ENCODE assay signal across 5 fruit fly cellular contexts in genomic region chr3L:22847679-22848118, dm6.
TF ChIP-seq lines count a peak whose summit lies in the region.

No protein-coding gene starts in this region.

- TF ChIP-seq CTCF in whole organism, embryonic (GFP tag; optimal IDR thresholded peaks at IDR 0.05; lab: Kevin White, UChicago): no peak

TF ChIP-seq in whole organism, adult, 20 proteins besides CTCF, POLR2A, EP300 and RAD21:
- TF ChIP-seq Mnt (GFP tag; optimal IDR thresholded peaks at IDR 0.05; lab: Kevin White, UChicago): no peak
- peak; percentile 33 for TF ChIP-seq bab1 (GFP tag; optimal IDR thresholded peaks at IDR 0.05; lab: Kevin White, UChicago)
- TF ChIP-seq CG14711 (tag; optimal IDR thresholded peaks at IDR 0.05; lab: Kevin White, UChicago): peak; percentile 11

TF ChIP-seq in whole organism, embryonic, 481 proteins besides CTCF, POLR2A, EP300 and RAD21 (continues in another document):
- TF ChIP-seq CG18599 (GFP tag; optimal IDR thresholded peaks at IDR 0.05; lab: Kevin White, UChicago) (no peak), pita (GFP tag; optimal IDR thresholded peaks at IDR 0.05; lab: Kevin White, UChicago) (no peak), lbe (GFP tag; optimal IDR thresholded peaks at IDR 0.05; lab: Kevin White, UChicago) (no peak), CG11696 (GFP tag; IDR thresholded peaks at IDR 0.05; lab: Robert Waterston, UW) (no peak), tin (GFP tag; optimal IDR thresholded peaks at IDR 0.05; lab: Kevin White, UChicago) (no peak), ash1 (GFP tag; optimal IDR thresholded peaks at IDR 0.05; lab: Kevin White, UChicago) (no peak), Sox102F (GFP tag; optimal IDR thresholded peaks at IDR 0.05; lab: Kevin White, UChicago) (no peak), insv (GFP tag; optimal IDR thresholded peaks at IDR 0.05; lab: Kevin White, UChicago) (no peak), ap (GFP tag; IDR thresholded peaks at IDR 0.05; lab: Robert Waterston, UW) (no peak), h (optimal IDR thresholded peaks at IDR 0.05; lab: Kevin White, UChicago) (no peak), sqz (GFP tag; optimal IDR thresholded peaks at IDR 0.05; lab: Kevin White, UChicago) (no peak), dmrt99B (tag; optimal IDR thresholded peaks at IDR 0.05; lab: Kevin White, UChicago) (no peak), kah (GFP tag; optimal IDR thresholded peaks at IDR 0.05; lab: Kevin White, UChicago) (no peak), CG4617 (GFP tag; optimal IDR thresholded peaks at IDR 0.05; lab: Kevin White, UChicago; ENCODE audit: borderline replicate concordance) (no peak), ftz-f1 (GFP tag; optimal IDR thresholded peaks at IDR 0.05; lab: Kevin White, UChicago) (peak; percentile 50), fu2 (GFP tag; optimal IDR thresholded peaks at IDR 0.05; lab: Kevin White, UChicago) (no peak), Opbp (GFP tag; IDR thresholded peaks at IDR 0.05; lab: Robert Waterston, UW; ENCODE audit: partially characterized antibody) (peak; percentile 97), CG3281 (GFP tag; optimal IDR thresholded peaks at IDR 0.05; lab: Kevin White, UChicago) (no peak), HLHmδ (GFP tag; optimal IDR thresholded peaks at IDR 0.05; lab: Kevin White, UChicago) (no peak), PHDP (tag; optimal IDR thresholded peaks at IDR 0.05; lab: Kevin White, UChicago) (no peak), CG18476 (GFP tag; optimal IDR thresholded peaks at IDR 0.05; lab: Kevin White, UChicago) (no peak), Bgb (GFP tag; IDR thresholded peaks at IDR 0.05; lab: Robert Waterston, UW; ENCODE audit: partially characterized antibody) (peak; percentile 93), sd (tag; optimal IDR thresholded peaks at IDR 0.05; lab: Kevin White, UChicago) (no peak)

TF ChIP-seq in whole organism, prepupa, 60 proteins besides CTCF, POLR2A, EP300 and RAD21 (continues in another document):
- TF ChIP-seq lz (GFP tag; optimal IDR thresholded peaks at IDR 0.05; lab: Kevin White, UChicago): no peak
- TF ChIP-seq svp (GFP tag; lab: Kevin White, UChicago): peak; percentile 67
- TF ChIP-seq Eip78C (GFP tag; lab: Kevin White, UChicago): peak; percentile 82
- TF ChIP-seq vri (GFP tag; optimal IDR thresholded peaks at IDR 0.05; lab: Kevin White, UChicago): peak; percentile 10
- TF ChIP-seq salr (GFP tag; optimal IDR thresholded peaks at IDR 0.05; lab: Kevin White, UChicago): no peak
- no peak for TF ChIP-seq acj6 (GFP tag; optimal IDR thresholded peaks at IDR 0.05; lab: Kevin White, UChicago)
- no peak for TF ChIP-seq cyc (GFP tag; optimal IDR thresholded peaks at IDR 0.05; lab: Kevin White, UChicago)
- TF ChIP-seq Sox14 (GFP tag; optimal IDR thresholded peaks at IDR 0.05; lab: Kevin White, UChicago): peak; percentile 9
- no peak for TF ChIP-seq CG34406 (GFP tag; optimal IDR thresholded peaks at IDR 0.05; lab: Kevin White, UChicago)
- peak; percentile 9 for TF ChIP-seq topi (GFP tag; optimal IDR thresholded peaks at IDR 0.05; lab: Kevin White, UChicago)
- TF ChIP-seq CG3032 (tag; optimal IDR thresholded peaks at IDR 0.05; lab: Kevin White, UChicago): no peak
- peak; percentile 25 for TF ChIP-seq net (GFP tag; optimal IDR thresholded peaks at IDR 0.05; lab: Kevin White, UChicago)
- TF ChIP-seq CG11902 (GFP tag; optimal IDR thresholded peaks at IDR 0.05; lab: Kevin White, UChicago): no peak
- no peak for TF ChIP-seq dac (GFP tag; optimal IDR thresholded peaks at IDR 0.05; lab: Kevin White, UChicago)
- TF ChIP-seq spab (GFP tag; optimal IDR thresholded peaks at IDR 0.05; lab: Kevin White, UChicago): no peak
- peak; percentile 32 for TF ChIP-seq CG6276 (GFP tag; optimal IDR thresholded peaks at IDR 0.05; lab: Kevin White, UChicago)
- no peak for TF ChIP-seq Hr38 (GFP tag; optimal IDR thresholded peaks at IDR 0.05; lab: Kevin White, UChicago)
- no peak for TF ChIP-seq Sox15 (GFP tag; optimal IDR thresholded peaks at IDR 0.05; lab: Kevin White, UChicago)
- TF ChIP-seq CG3919 (GFP tag; optimal IDR thresholded peaks at IDR 0.05; lab: Kevin White, UChicago): peak; percentile 1
- TF ChIP-seq Met (GFP tag; optimal IDR thresholded peaks at IDR 0.05; lab: Kevin White, UChicago): peak; percentile 20
- no peak for TF ChIP-seq Hr39 (GFP tag; optimal IDR thresholded peaks at IDR 0.05; lab: Kevin White, UChicago)
- no peak for TF ChIP-seq pdm3 (GFP tag; optimal IDR thresholded peaks at IDR 0.05; lab: Kevin White, UChicago)
- TF ChIP-seq CG8119 (GFP tag; IDR thresholded peaks at IDR 0.05; lab: Robert Waterston, UW): 0 out of 3 replicates have a peak, but pooled peaks have one; percentile 19
- TF ChIP-seq Ets21C (GFP tag; optimal IDR thresholded peaks at IDR 0.05; lab: Kevin White, UChicago): no peak

TF ChIP-seq in whole organism, pupa, 21 proteins besides CTCF, POLR2A, EP300 and RAD21:
- TF ChIP-seq CG15710 (tag; optimal IDR thresholded peaks at IDR 0.05; lab: Kevin White, UChicago) (no peak), CG10348 (GFP tag; IDR thresholded peaks at IDR 0.05; lab: Robert Waterston, UW) (no peak), Snoo (tag; optimal IDR thresholded peaks at IDR 0.05; lab: Kevin White, UChicago) (peak; percentile 3), CG9948 (tag; optimal IDR thresholded peaks at IDR 0.05; lab: Kevin White, UChicago) (no peak), gl (tag; optimal IDR thresholded peaks at IDR 0.05; lab: Kevin White, UChicago) (peak; percentile 64), CG17806 (tag; optimal IDR thresholded peaks at IDR 0.05; lab: Kevin White, UChicago) (no peak), Pif1A (GFP tag; optimal IDR thresholded peaks at IDR 0.05; lab: Kevin White, UChicago) (no peak), CG8159 (tag; optimal IDR thresholded peaks at IDR 0.05; lab: Kevin White, UChicago) (peak; percentile 11), rn (GFP tag; IDR thresholded peaks at IDR 0.05; lab: Robert Waterston, UW) (no peak), CG8301 (tag; optimal IDR thresholded peaks at IDR 0.05; lab: Kevin White, UChicago) (no peak), Pif1B (GFP tag; optimal IDR thresholded peaks at IDR 0.05; lab: Kevin White, UChicago) (no peak), EcR (GFP tag; optimal IDR thresholded peaks at IDR 0.05; lab: Kevin White, UChicago) (peak; percentile 16), fd96Ca (GFP tag; IDR thresholded peaks at IDR 0.05; lab: Robert Waterston, UW) (0 out of 3 replicates have a peak, but pooled peaks have one; percentile 27), D1 (tag; optimal IDR thresholded peaks at IDR 0.05; lab: Kevin White, UChicago) (no peak), CG13204 (GFP tag; optimal IDR thresholded peaks at IDR 0.05; lab: Kevin White, UChicago) (peak; percentile 24), Ets98B (GFP tag; IDR thresholded peaks at IDR 0.05; lab: Robert Waterston, UW) (peak; percentile 26; the same call in 1 of the 2 replicates), CG4496 (GFP tag; IDR thresholded peaks at IDR 0.05; lab: Robert Waterston, UW) (0 out of 3 replicates have a peak, but pooled peaks have one; percentile 41), CG12605 (GFP tag; IDR thresholded peaks at IDR 0.05; lab: Robert Waterston, UW) (peak; percentile 33; the same call in 1 of the 2 replicates), CG14655 (GFP tag; optimal IDR thresholded peaks at IDR 0.05; lab: Kevin White, UChicago) (no peak), CG32121 (GFP tag; IDR thresholded peaks at IDR 0.05; lab: Robert Waterston, UW) (no peak), CG34367 (tag; optimal IDR thresholded peaks at IDR 0.05; lab: Kevin White, UChicago) (no peak)
TF ChIP-seq in whole organism, pupa: peak in this region for 9.

TF ChIP-seq in whole organism, wandering third instar larva, 38 proteins besides CTCF, POLR2A, EP300 and RAD21 (continues in another document):
- TF ChIP-seq HLH106 (tag; optimal IDR thresholded peaks at IDR 0.05; lab: Kevin White, UChicago) (no peak), N (GFP tag; optimal IDR thresholded peaks at IDR 0.05; lab: Kevin White, UChicago) (no peak), CrebA (GFP tag; optimal IDR thresholded peaks at IDR 0.05; lab: Kevin White, UChicago; ENCODE audit: borderline replicate concordance) (peak; percentile 78), woc (GFP tag; optimal IDR thresholded peaks at IDR 0.05; lab: Kevin White, UChicago) (no peak), Mio (GFP tag; optimal IDR thresholded peaks at IDR 0.05; lab: Kevin White, UChicago) (no peak), fru (GFP tag; optimal IDR thresholded peaks at IDR 0.05; lab: Kevin White, UChicago) (no peak), Sp1 (GFP tag; optimal IDR thresholded peaks at IDR 0.05; lab: Kevin White, UChicago) (no peak), dl (GFP tag; optimal IDR thresholded peaks at IDR 0.05; lab: Kevin White, UChicago; ENCODE audit: insufficient read depth in 1 of 2, partially characterized antibody in 2 of 2) (no peak), lola (GFP tag; optimal IDR thresholded peaks at IDR 0.05; lab: Kevin White, UChicago) (no peak), sage (GFP tag; optimal IDR thresholded peaks at IDR 0.05; lab: Kevin White, UChicago) (no peak), dmrt93B (GFP tag; optimal IDR thresholded peaks at IDR 0.05; lab: Kevin White, UChicago) (no peak), br (GFP tag; optimal IDR thresholded peaks at IDR 0.05; lab: Kevin White, UChicago) (no peak), Rel (GFP tag; optimal IDR thresholded peaks at IDR 0.05; lab: Kevin White, UChicago) (no peak), Rel (tag; optimal IDR thresholded peaks at IDR 0.05; lab: Kevin White, UChicago) (peak; percentile 35), sv (GFP tag; optimal IDR thresholded peaks at IDR 0.05; lab: Kevin White, UChicago) (no peak), Dif (GFP tag; optimal IDR thresholded peaks at IDR 0.05; lab: Kevin White, UChicago; ENCODE audit: partially characterized antibody) (peak; percentile 14), h (GFP tag; optimal IDR thresholded peaks at IDR 0.05; lab: Kevin White, UChicago) (peak; percentile 6), usp (GFP tag; optimal IDR thresholded peaks at IDR 0.05; lab: Kevin White, UChicago) (no peak), dsf (GFP tag; optimal IDR thresholded peaks at IDR 0.05; lab: Kevin White, UChicago; ENCODE audit: borderline replicate concordance) (no peak), rgr (GFP tag; optimal IDR thresholded peaks at IDR 0.05; lab: Kevin White, UChicago) (peak; percentile 17), Myc (optimal IDR thresholded peaks at IDR 0.05; lab: Kevin White, UChicago) (no peak), Abd-B (GFP tag; optimal IDR thresholded peaks at IDR 0.05; lab: Kevin White, UChicago) (no peak), ey (GFP tag; optimal IDR thresholded peaks at IDR 0.05; lab: Kevin White, UChicago) (no peak), tai (GFP tag; optimal IDR thresholded peaks at IDR 0.05; lab: Kevin White, UChicago) (no peak), CG32264 (GFP tag; optimal IDR thresholded peaks at IDR 0.05; lab: Kevin White, UChicago) (no peak), Dfd (GFP tag; optimal IDR thresholded peaks at IDR 0.05; lab: Kevin White, UChicago) (no peak), Hr83 (GFP tag; optimal IDR thresholded peaks at IDR 0.05; lab: Kevin White, UChicago; ENCODE audit: poor library complexity, severe bottlenecking) (no peak), CG9705 (GFP tag; optimal IDR thresholded peaks at IDR 0.05; lab: Kevin White, UChicago) (no peak), Vsx2 (GFP tag; optimal IDR thresholded peaks at IDR 0.05; lab: Kevin White, UChicago; ENCODE audit: partially characterized antibody) (no peak), Hnf4 (GFP tag; optimal IDR thresholded peaks at IDR 0.05; lab: Kevin White, UChicago) (peak; percentile 47)
